Worm (Caenorhabditis elegans): ENCODE measurements around the gene nhr-125.

DNA sequence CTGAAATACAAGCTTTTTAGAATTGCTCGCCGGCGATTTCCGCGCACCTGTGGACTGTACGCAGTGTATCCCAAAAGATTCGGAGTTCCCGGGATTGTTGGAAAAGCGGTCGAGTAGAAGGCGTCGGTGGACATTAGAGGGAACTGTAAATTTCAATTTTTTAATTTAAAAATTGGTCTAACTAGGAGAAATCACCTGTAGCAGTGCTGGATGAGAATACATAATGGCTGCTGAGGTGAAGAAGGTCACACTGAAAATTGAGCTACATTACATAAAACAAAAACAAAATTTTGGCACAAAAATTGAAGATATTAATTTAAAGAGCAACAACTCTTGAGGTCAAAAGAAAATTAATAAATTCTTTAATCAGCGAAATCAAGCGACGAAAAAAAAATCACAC, 49.3 kb upstream of the nhr-125 start, which contains the start of gene neg-1:
- TF ChIP-seq flt-1 (GFP tag; IDR thresholded peaks at IDR 0.05), result no peak
- TF ChIP-seq T22C8.4 (GFP tag; IDR thresholded peaks at IDR 0.05), result no peak
- TF ChIP-seq ztf-23 (GFP tag; IDR thresholded peaks at IDR 0.05), result no peak

All from whole organism, midembryonic.